Fruit fly (Drosophila melanogaster) whole organism: ENCODE data around the gene CCT2.

ENCODE experiments used
- CG8478 ChIP-seq: fragments of >200 bp; optimal IDR thresholded peaks from 2 replicates; lab custom pipeline; 2018; ENCODE audit warnings: inconsistent platforms
- Dll ChIP-seq: fragments of >200 bp; optimal IDR thresholded peaks from 2 replicates; lab custom pipeline; 2017
- EcR ChIP-seq, 2 experiments: fragments of >200 bp; optimal IDR thresholded peaks; 2 replicates each; lab custom pipeline; 2017; ENCODE audit warnings: missing biosample characterization in 2 of 2, missing genetic modification characterization in 2 of 2, missing genetic modification reagents in 2 of 2
- pan ChIP-seq: fragments of >200 bp; optimal IDR thresholded peaks from 2 replicates; lab custom pipeline; 2017
- psq ChIP-seq: fragments of >200 bp; optimal IDR thresholded peaks from 2 replicates; lab custom pipeline; 2017
- usp ChIP-seq: fragments of >200 bp; optimal IDR thresholded peaks from 2 replicates; lab custom pipeline; 2017; ENCODE audit warnings: missing biosample characterization, missing genetic modification characterization, mixed read lengths

- TF ChIP-seq CG8478 (lab: Kevin White, UChicago) (no peak), usp (GFP tag; lab: Kevin White, UChicago) (no peak), pan (lab: Kevin White, UChicago) (no peak), psq (lab: Kevin White, UChicago) (no peak), EcR (GFP tag; optimal IDR thresholded peaks at IDR 0.05; lab: Kevin White, UChicago) (no peak), Dll (lab: Kevin White, UChicago) (no peak)
Measured at dm6 chrX:9075641-9076324, 13.5 kb upstream of the CCT2 start.
